Fruit fly (Drosophila melanogaster) whole organism, wandering third instar larva: ENCODE data around the gene CG44085.

ENCODE experiments used
- CG32264 ChIP-seq: fragments of 200-800 bp; sonication (Bioruptor generic); optimal IDR thresholded peaks from 2 replicates; lab custom pipeline; 2016; ENCODE audit warnings: missing biosample characterization, missing genetic modification characterization
- CrebA ChIP-seq: fragments of 200-800 bp; sonication (Bioruptor generic); optimal IDR thresholded peaks from 2 replicates; lab custom pipeline; 2016; ENCODE audit warnings: missing biosample characterization, mild to moderate bottlenecking, missing genetic modification characterization, borderline replicate concordance
- Dfd ChIP-seq: fragments of >200 bp; optimal IDR thresholded peaks from 2 replicates; lab custom pipeline; 2017; ENCODE audit warnings: missing biosample characterization, missing genetic modification characterization
- Dif ChIP-seq: fragments of 200-275, 200-300 bp; sonication (Bioruptor generic); optimal IDR thresholded peaks from 2 replicates; lab custom pipeline; 2018; ENCODE audit warnings: missing biosample characterization, missing genetic modification characterization; ENCODE audit not compliant: partially characterized antibody
- GATAd ChIP-seq: sonication (Bioruptor generic); optimal IDR thresholded peaks from 2 replicates; lab custom pipeline; 2016; ENCODE audit warnings: missing biosample characterization, missing genetic modification characterization
- HLH106 ChIP-seq: fragments of 200-800 bp; optimal IDR thresholded peaks from 3 replicates; lab custom pipeline; 2019; ENCODE audit warnings: missing biosample characterization, mild to moderate bottlenecking, missing genetic modification characterization, moderate library complexity
- Hnf4 ChIP-seq: fragments of 200-800 bp; sonication (Bioruptor generic); optimal IDR thresholded peaks from 2 replicates; lab custom pipeline; 2016; ENCODE audit warnings: missing biosample characterization, mild to moderate bottlenecking, missing genetic modification characterization
- Hr78 ChIP-seq: fragments of >200 bp; optimal IDR thresholded peaks from 2 replicates; lab custom pipeline; 2017; ENCODE audit warnings: missing biosample characterization, missing genetic modification characterization
- Hr83 ChIP-seq: fragments of 200-300 bp; sonication (Bioruptor generic); optimal IDR thresholded peaks from 2 replicates; lab custom pipeline; 2016; ENCODE audit warnings: missing biosample characterization, mild to moderate bottlenecking, missing genetic modification characterization, moderate library complexity; ENCODE audit not compliant: poor library complexity, severe bottlenecking
- Jra ChIP-seq: sonication (Bioruptor generic); optimal IDR thresholded peaks from 2 replicates; lab custom pipeline; 2016; ENCODE audit warnings: missing biosample characterization, missing genetic modification characterization
- Mio ChIP-seq: sonication (Bioruptor generic); optimal IDR thresholded peaks from 2 replicates; lab custom pipeline; 2016; ENCODE audit warnings: missing biosample characterization, missing genetic modification characterization
- Myc ChIP-seq: fragments of >200 bp; optimal IDR thresholded peaks from 2 replicates; lab custom pipeline; 2017
- N ChIP-seq: fragments of >200 bp; optimal IDR thresholded peaks from 2 replicates; lab custom pipeline; 2018; ENCODE audit warnings: missing biosample characterization, missing external identifiers, missing genetic modification characterization
- OdsH ChIP-seq: fragments of 200-800 bp; sonication (Bioruptor generic); optimal IDR thresholded peaks from 2 replicates; lab custom pipeline; 2016; ENCODE audit warnings: missing biosample characterization, mild to moderate bottlenecking, missing genetic modification characterization
- Sp1 ChIP-seq: fragments of 200-800 bp; sonication (Bioruptor generic); optimal IDR thresholded peaks from 3 replicates; lab custom pipeline; 2019; ENCODE audit warnings: missing biosample characterization, mild to moderate bottlenecking, missing genetic modification characterization, moderate library complexity
- Vsx2 ChIP-seq: fragments of 200-300, 225-300 bp; sonication (Bioruptor generic); optimal IDR thresholded peaks from 2 replicates; lab custom pipeline; 2018; ENCODE audit warnings: missing biosample characterization, missing genetic modification characterization; ENCODE audit not compliant: partially characterized antibody
- br ChIP-seq: fragments of 200-800 bp; sonication (Bioruptor generic); optimal IDR thresholded peaks from 2 replicates; lab custom pipeline; 2016; ENCODE audit warnings: missing biosample characterization, missing genetic modification characterization
- brk ChIP-seq: fragments of 200-800 bp; sonication (Bioruptor generic); optimal IDR thresholded peaks from 2 replicates; lab custom pipeline; 2016; ENCODE audit warnings: missing biosample characterization, mild to moderate bottlenecking, missing genetic modification characterization
- dl ChIP-seq, 2 experiments: fragments of 175-275, 200-275 bp in 1 of 2; fragments of 200-275 bp in 1 of 2; sonication (Bioruptor generic); optimal IDR thresholded peaks; lab custom pipeline; 2018; ENCODE audit warnings: mild to moderate bottlenecking in 2 of 2, missing biosample characterization in 2 of 2, missing genetic modification characterization in 2 of 2, moderate library complexity in 2 of 2; ENCODE audit not compliant: partially characterized antibody in 2 of 2, insufficient read depth in 1 of 2
- dmrt93B ChIP-seq: fragments of 200-800 bp; sonication (Bioruptor generic); optimal IDR thresholded peaks from 2 replicates; lab custom pipeline; 2018; ENCODE audit warnings: missing biosample characterization, mild to moderate bottlenecking, missing genetic modification characterization
- dsf ChIP-seq: sonication (Bioruptor generic); optimal IDR thresholded peaks from 2 replicates; lab custom pipeline; 2016; ENCODE audit warnings: missing biosample characterization, missing genetic modification characterization, borderline replicate concordance
- ey ChIP-seq: fragments of 200-800 bp; sonication (Bioruptor generic); optimal IDR thresholded peaks from 2 replicates; lab custom pipeline; 2016; ENCODE audit warnings: missing biosample characterization, missing genetic modification characterization
- fru ChIP-seq: fragments of 200-800 bp; sonication (Bioruptor generic); optimal IDR thresholded peaks from 3 replicates; lab custom pipeline; 2016; ENCODE audit warnings: missing biosample characterization, mild to moderate bottlenecking, missing genetic modification characterization
- jim ChIP-seq: fragments of 175-275, 200-325 bp; sonication (Bioruptor generic); optimal IDR thresholded peaks from 2 replicates; lab custom pipeline; 2016; ENCODE audit warnings: missing biosample characterization, mild to moderate bottlenecking, missing genetic modification characterization
- lola ChIP-seq: fragments of >200 bp; optimal IDR thresholded peaks from 2 replicates; lab custom pipeline; 2017; ENCODE audit warnings: missing biosample characterization, missing genetic modification characterization
- pan ChIP-seq: fragments of >200 bp; optimal IDR thresholded peaks from 2 replicates; lab custom pipeline; 2017
- psq ChIP-seq: fragments of 200-800 bp; sonication (Bioruptor generic); optimal IDR thresholded peaks from 3 replicates; lab custom pipeline; 2017; ENCODE audit warnings: missing biosample characterization, mild to moderate bottlenecking, missing genetic modification characterization, moderate library complexity
- rgr ChIP-seq: fragments of 200-800 bp; sonication (Bioruptor generic); optimal IDR thresholded peaks from 3 replicates; lab custom pipeline; 2016; ENCODE audit warnings: missing biosample characterization, mild to moderate bottlenecking, missing genetic modification characterization
- tai ChIP-seq: sonication (Bioruptor generic); optimal IDR thresholded peaks from 2 replicates; lab custom pipeline; 2016; ENCODE audit warnings: missing biosample characterization, missing genetic modification characterization
- usp ChIP-seq: fragments of >200 bp; optimal IDR thresholded peaks from 2 replicates; lab custom pipeline; 2017; ENCODE audit warnings: missing biosample characterization, missing genetic modification characterization
- woc ChIP-seq: sonication (Bioruptor generic); optimal IDR thresholded peaks from 2 replicates; lab custom pipeline; 2016; ENCODE audit warnings: missing biosample characterization, mild to moderate bottlenecking, missing genetic modification characterization

The CG44085 gene

DNA sequence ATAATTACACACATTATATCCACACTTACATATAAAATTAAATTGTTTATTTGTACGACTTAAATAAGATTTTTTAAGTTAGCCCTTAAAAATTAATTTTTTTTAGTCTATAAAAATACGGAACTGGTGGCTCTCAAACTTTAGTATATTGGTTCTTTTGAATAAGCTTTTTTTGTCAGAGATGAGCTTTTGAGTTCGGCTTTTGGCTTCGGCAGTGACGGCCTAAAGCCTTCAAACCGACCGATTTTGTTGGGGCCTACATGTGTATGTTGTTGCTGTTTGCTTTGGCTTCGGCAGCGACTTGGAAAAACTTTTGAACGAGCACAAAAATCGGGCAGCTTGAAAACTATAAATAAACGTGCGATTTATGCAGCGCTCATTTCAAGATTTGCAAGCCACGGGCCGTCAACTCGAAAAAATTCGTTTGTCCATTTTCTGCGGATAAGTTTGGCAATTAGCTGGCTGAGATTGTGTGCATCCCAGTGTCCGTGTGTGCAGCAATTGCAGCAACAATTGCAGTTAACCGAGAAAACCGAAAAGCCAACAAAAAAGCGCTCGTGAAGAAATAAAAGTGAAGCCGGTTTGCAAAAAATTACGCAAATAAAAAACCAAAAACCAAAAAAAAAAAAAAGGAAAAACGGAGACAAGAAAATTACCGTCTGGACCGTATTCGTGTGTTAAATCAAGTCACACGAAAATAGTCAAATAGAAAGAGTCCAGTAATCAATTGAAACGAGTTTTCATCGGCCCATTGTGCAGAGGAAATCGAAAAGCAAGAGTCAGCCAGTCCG lies 14.8 kb upstream of the CG44085 start, which contains the start of gene CG16820:
Gene CG16820, plus strand, starts transcription at position 378 of the 791 bp plus-strand sequence.
- TF ChIP-seq Hr83 (GFP tag; lab: Kevin White, UChicago) = no peak
- no peak for TF ChIP-seq CG32264 (GFP tag; lab: Kevin White, UChicago)
- TF ChIP-seq ey (GFP tag; lab: Kevin White, UChicago) = no peak
- TF ChIP-seq Sp1 = no peak
- no peak for TF ChIP-seq dl (GFP tag; optimal IDR thresholded peaks at IDR 0.05; lab: Kevin White, UChicago; ENCODE audit: insufficient read depth in 1 of 2, partially characterized antibody in 2 of 2)
- no peak for TF ChIP-seq woc (GFP tag; lab: Kevin White, UChicago)
- TF ChIP-seq usp (GFP tag; lab: Kevin White, UChicago) = no peak
- TF ChIP-seq N = no peak
- no peak for TF ChIP-seq fru (GFP tag; lab: Kevin White, UChicago)
- no peak for TF ChIP-seq Mio
- TF ChIP-seq br (GFP tag; lab: Kevin White, UChicago) = no peak
- no peak for TF ChIP-seq dmrt93B (GFP tag; lab: Kevin White, UChicago)
- TF ChIP-seq rgr (GFP tag; lab: Kevin White, UChicago) = no peak
- TF ChIP-seq psq (GFP tag; lab: Kevin White, UChicago) = no peak
- TF ChIP-seq OdsH (GFP tag; lab: Kevin White, UChicago) = no peak
- TF ChIP-seq CrebA (GFP tag; lab: Kevin White, UChicago) = no peak
- TF ChIP-seq HLH106 (tag; lab: Kevin White, UChicago) = no peak

DNA sequence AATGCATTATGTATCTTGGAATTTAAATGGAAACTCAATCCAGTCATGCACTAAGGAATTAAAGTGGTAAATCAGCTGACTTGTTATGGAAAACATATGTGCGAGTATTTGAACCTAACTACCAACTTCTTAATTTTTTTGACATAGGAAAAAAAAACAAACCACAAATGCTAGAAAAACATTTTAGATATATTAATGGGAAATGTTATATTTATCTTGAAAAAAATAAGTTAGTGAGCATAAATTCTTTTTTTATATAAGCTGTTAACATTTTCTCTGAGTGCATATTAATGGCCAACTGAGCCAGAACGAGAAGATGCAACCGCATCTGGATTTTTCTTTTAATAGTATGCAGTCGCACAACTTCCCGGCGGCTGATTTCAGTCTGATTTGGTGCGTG lies 9.6 kb upstream of the CG44085 start:
- TF ChIP-seq Hr83 (GFP tag; lab: Kevin White, UChicago) = no peak
- no peak for TF ChIP-seq GATAd (GFP tag; lab: Kevin White, UChicago)
- no peak for TF ChIP-seq Jra
- TF ChIP-seq br (GFP tag; lab: Kevin White, UChicago) = no peak
- no peak for TF ChIP-seq lola (GFP tag; lab: Kevin White, UChicago)
- TF ChIP-seq HLH106 (tag; lab: Kevin White, UChicago) = no peak
- TF ChIP-seq rgr (GFP tag; lab: Kevin White, UChicago) = no peak
- TF ChIP-seq ey (GFP tag; lab: Kevin White, UChicago) = no peak
- TF ChIP-seq Hr78 (GFP tag; lab: Kevin White, UChicago) = no peak
- TF ChIP-seq Vsx2 (GFP tag; lab: Kevin White, UChicago) = no peak

DNA sequence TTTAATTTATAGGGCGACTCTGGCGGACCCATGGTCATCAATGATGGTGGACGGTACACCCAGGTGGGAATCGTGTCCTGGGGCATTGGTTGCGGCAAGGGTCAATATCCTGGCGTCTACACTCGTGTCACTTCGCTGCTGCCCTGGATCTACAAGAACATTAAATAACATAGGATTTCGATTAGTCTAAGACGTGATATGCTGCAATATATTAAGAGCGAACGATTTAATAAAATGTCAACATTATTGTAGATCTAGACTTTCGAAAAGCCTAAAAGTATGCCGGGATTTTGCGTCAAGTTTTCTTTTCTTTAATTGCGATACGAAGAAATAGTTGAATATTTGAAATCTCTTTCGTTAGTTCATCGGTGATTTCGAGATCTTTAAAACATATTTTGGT lies 3.6 kb upstream of the CG44085 start, which contains the start of gene Naa20B:
Gene Naa20B, plus strand, starts transcription at position 301 of the 400 bp plus-strand sequence.
- TF ChIP-seq Hnf4 (GFP tag; lab: Kevin White, UChicago) = no peak
- TF ChIP-seq usp (GFP tag; lab: Kevin White, UChicago) = no peak
- no peak for TF ChIP-seq Vsx2 (GFP tag; lab: Kevin White, UChicago)
- TF ChIP-seq br (GFP tag; lab: Kevin White, UChicago) = no peak
- no peak for TF ChIP-seq woc (GFP tag; lab: Kevin White, UChicago)
- TF ChIP-seq jim (GFP tag; lab: Kevin White, UChicago) = no peak
- no peak for TF ChIP-seq Dfd (GFP tag; lab: Kevin White, UChicago)
- no peak for TF ChIP-seq Sp1
- TF ChIP-seq brk (GFP tag; lab: Kevin White, UChicago) = no peak
- TF ChIP-seq Mio = no peak
- no peak for TF ChIP-seq Myc (lab: Kevin White, UChicago)

DNA sequence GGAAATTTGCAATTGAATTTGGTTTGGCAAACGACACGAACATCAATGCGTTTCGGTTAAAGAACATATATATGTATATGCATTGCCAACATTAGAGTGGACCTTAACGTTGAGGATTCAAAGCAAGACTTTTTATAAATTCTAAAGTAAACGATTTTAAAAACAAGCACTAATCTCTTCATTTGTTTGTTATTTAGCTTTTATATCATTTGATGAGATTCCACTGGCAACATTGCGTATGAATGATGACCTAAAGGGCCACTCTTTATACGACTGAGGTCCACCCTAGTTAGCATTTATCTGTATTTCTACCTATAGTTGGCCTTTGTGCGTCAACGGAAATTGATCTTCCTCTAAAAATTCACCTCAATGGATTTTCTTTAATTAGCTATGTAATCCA lies 2.1 kb upstream of the CG44085 start:
- TF ChIP-seq brk (GFP tag; lab: Kevin White, UChicago) = no peak
- no peak for TF ChIP-seq pan (lab: Kevin White, UChicago)
- TF ChIP-seq, all 38 proteins: peak for 0

DNA sequence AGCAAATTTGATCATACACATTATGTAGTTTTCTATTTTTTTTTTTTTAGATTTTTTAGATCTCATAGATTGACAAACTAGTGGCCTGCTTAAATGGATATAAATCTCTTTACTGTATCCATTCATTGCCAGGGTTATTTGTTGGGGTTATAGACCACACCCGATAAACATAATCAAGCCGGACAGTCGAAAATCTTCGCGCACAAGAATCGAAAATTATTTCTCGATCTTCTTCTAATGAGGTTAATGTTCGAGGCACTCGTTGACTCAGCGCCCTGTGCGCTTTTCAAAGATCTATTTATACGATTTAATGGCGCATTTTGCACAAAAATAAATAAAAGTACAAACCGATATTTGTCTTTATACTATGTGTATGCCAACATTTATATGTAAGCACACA lies 1.2 kb upstream of the CG44085 start, which contains the start of gene CG31730:
Gene CG31730, minus strand, starts transcription at position 101 of the 400 bp plus-strand sequence.
- no peak for TF ChIP-seq Jra
- no peak for TF ChIP-seq woc (GFP tag; lab: Kevin White, UChicago)
- no peak for TF ChIP-seq dsf (GFP tag; lab: Kevin White, UChicago)
- no peak for TF ChIP-seq GATAd (GFP tag; lab: Kevin White, UChicago)
- no peak for TF ChIP-seq Mio
- no peak for TF ChIP-seq dl (GFP tag; optimal IDR thresholded peaks at IDR 0.05; lab: Kevin White, UChicago; ENCODE audit: insufficient read depth in 1 of 2, partially characterized antibody in 2 of 2)
- no peak for TF ChIP-seq Dif
- TF ChIP-seq HLH106 (tag; lab: Kevin White, UChicago) = no peak
- no peak for TF ChIP-seq jim (GFP tag; lab: Kevin White, UChicago)
- TF ChIP-seq N = no peak
- no peak for TF ChIP-seq CG32264 (GFP tag; lab: Kevin White, UChicago)
- TF ChIP-seq usp (GFP tag; lab: Kevin White, UChicago) = no peak
- no peak for TF ChIP-seq pan (lab: Kevin White, UChicago)
- TF ChIP-seq dmrt93B (GFP tag; lab: Kevin White, UChicago) = no peak
- TF ChIP-seq Vsx2 (GFP tag; lab: Kevin White, UChicago) = no peak
- no peak for TF ChIP-seq Dfd (GFP tag; lab: Kevin White, UChicago)
- TF ChIP-seq CrebA (GFP tag; lab: Kevin White, UChicago) = no peak
- TF ChIP-seq Hr83 (GFP tag; lab: Kevin White, UChicago) = no peak
- no peak for TF ChIP-seq lola (GFP tag; lab: Kevin White, UChicago)
- TF ChIP-seq tai = no peak
- TF ChIP-seq, all 38 proteins: peak for 0
